Worm (Caenorhabditis elegans) whole organism, L3 larva: Measurements from ENCODE around the gene F55G11.4.

Experiments
- R02D3.7 ChIP-seq: fragments of 150-350 bp; optimal IDR thresholded peaks from 2 replicates; lab custom pipeline; 2014; ENCODE audit warnings: missing biosample characterization, missing genetic modification characterization
- ZK546.5 ChIP-seq: sonication (generic microtip); optimal IDR thresholded peaks from 2 replicates; lab custom pipeline; 2017; ENCODE audit warnings: missing biosample characterization, missing genetic modification characterization
- aly-2 ChIP-seq: fragments of 150-350 bp; optimal IDR thresholded peaks from 2 replicates; lab custom pipeline; 2014; ENCODE audit warnings: missing biosample characterization, missing genetic modification characterization
- ceh-16 ChIP-seq: sonication (generic microtip); optimal IDR thresholded peaks from 2 replicates; lab custom pipeline; 2017; ENCODE audit warnings: missing biosample characterization, missing genetic modification characterization
- ceh-28 ChIP-seq: fragments of 150-350 bp; optimal IDR thresholded peaks from 2 replicates; lab custom pipeline; 2014; ENCODE audit warnings: missing biosample characterization, missing genetic modification reagents, missing genetic modification characterization
- ceh-82 ChIP-seq: fragments of 150-350 bp; optimal IDR thresholded peaks from 2 replicates; lab custom pipeline; 2014; ENCODE audit warnings: missing biosample characterization, missing genetic modification characterization
- ceh-9 ChIP-seq: sonication (generic microtip); optimal IDR thresholded peaks from 2 replicates; lab custom pipeline; 2018; ENCODE audit warnings: missing biosample characterization, missing genetic modification characterization
- elt-2 ChIP-seq: sonication (generic microtip); optimal IDR thresholded peaks from 2 replicates; lab custom pipeline; 2016; ENCODE audit warnings: missing genetic modification reagents, mild to moderate bottlenecking, missing genetic modification characterization, missing compliant biosample characterization
- elt-3 ChIP-seq, 3 experiments: fragments of 150-350 bp in 1 of 3; sonication (generic microtip) in 2 of 3; optimal IDR thresholded peaks; 2 replicates in 2 of 3; 4 replicates in 1 of 3; lab custom pipeline; 2014 to 2017; ENCODE audit warnings: missing biosample characterization in 3 of 3, missing genetic modification characterization in 3 of 3
- fkh-10 ChIP-seq: sonication (generic microtip); optimal IDR thresholded peaks from 2 replicates; lab custom pipeline; 2017; ENCODE audit warnings: missing biosample characterization, missing genetic modification reagents, missing genetic modification characterization
- fkh-2 ChIP-seq: fragments of 150-350 bp; optimal IDR thresholded peaks from 2 replicates; lab custom pipeline; 2014; ENCODE audit warnings: missing biosample characterization, missing genetic modification reagents, missing genetic modification characterization
- fos-1 ChIP-seq: fragments of 150-350 bp; optimal IDR thresholded peaks from 2 replicates; lab custom pipeline; 2014; ENCODE audit warnings: missing biosample characterization, missing genetic modification characterization
- lin-39 ChIP-seq: fragments of 150-350 bp; optimal IDR thresholded peaks from 2 replicates; lab custom pipeline; 2018; ENCODE audit warnings: missing biosample characterization, missing genetic modification reagents, missing genetic modification characterization
- lsy-12 ChIP-seq: sonication (generic microtip); optimal IDR thresholded peaks from 2 replicates; lab custom pipeline; 2016; ENCODE audit warnings: mild to moderate bottlenecking, missing genetic modification characterization, missing compliant biosample characterization
- mdl-1 ChIP-seq: fragments of 150-350 bp; optimal IDR thresholded peaks from 2 replicates; lab custom pipeline; 2014; ENCODE audit warnings: missing biosample characterization, missing genetic modification characterization
- mml-1 ChIP-seq: fragments of 150-350 bp; sonication (generic microtip); optimal IDR thresholded peaks from 3 replicates; lab custom pipeline; 2014; ENCODE audit warnings: missing biosample characterization, missing genetic modification characterization
- nfya-1 ChIP-seq: sonication (generic microtip); optimal IDR thresholded peaks from 2 replicates; lab custom pipeline; 2017; ENCODE audit warnings: missing genetic modification characterization, mild to moderate bottlenecking, missing compliant biosample characterization, antibody characterized with exemption, moderate library complexity; ENCODE audit not compliant: insufficient read depth
- nhr-11 ChIP-seq: fragments of 150-350 bp; optimal IDR thresholded peaks from 2 replicates; lab custom pipeline; 2014; ENCODE audit warnings: missing biosample characterization, missing genetic modification characterization
- nhr-12 ChIP-seq: fragments of 150-350 bp; optimal IDR thresholded peaks from 2 replicates; lab custom pipeline; 2014; ENCODE audit warnings: missing biosample characterization, missing genetic modification characterization
- nhr-23 ChIP-seq: fragments of 150-350 bp; optimal IDR thresholded peaks from 2 replicates; lab custom pipeline; 2014; ENCODE audit warnings: missing biosample characterization, missing genetic modification reagents, missing genetic modification characterization
- nhr-67 ChIP-seq: fragments of 150-350 bp; optimal IDR thresholded peaks from 2 replicates; lab custom pipeline; 2014; ENCODE audit warnings: missing biosample characterization, missing genetic modification characterization
- nhr-77 ChIP-seq: fragments of 150-350 bp; optimal IDR thresholded peaks from 2 replicates; lab custom pipeline; 2014; ENCODE audit warnings: missing biosample characterization, missing genetic modification characterization
- pha-4 ChIP-seq: fragments of 150-350 bp; optimal IDR thresholded peaks from 2 replicates; lab custom pipeline; 2014; ENCODE audit warnings: missing biosample characterization, missing genetic modification reagents, missing genetic modification characterization
- pqm-1 ChIP-seq: fragments of 150-350 bp; optimal IDR thresholded peaks from 2 replicates; lab custom pipeline; 2017; ENCODE audit warnings: missing biosample characterization, missing genetic modification characterization, inconsistent platforms
- sea-2 ChIP-seq: fragments of 150-350 bp; sonication (generic microtip); optimal IDR thresholded peaks from 4 replicates; lab custom pipeline; 2014; ENCODE audit warnings: missing biosample characterization, missing genetic modification reagents, missing genetic modification characterization
- skn-1 ChIP-seq: fragments of 150-350 bp; optimal IDR thresholded peaks from 2 replicates; lab custom pipeline; 2014; ENCODE audit warnings: missing biosample characterization, missing genetic modification characterization
- zag-1 ChIP-seq: fragments of 150-350 bp; optimal IDR thresholded peaks from 2 replicates; lab custom pipeline; 2014; ENCODE audit warnings: missing biosample characterization, missing genetic modification characterization
- ztf-4 ChIP-seq: fragments of 150-350 bp; optimal IDR thresholded peaks from 2 replicates; lab custom pipeline; 2014; ENCODE audit warnings: missing biosample characterization, missing genetic modification characterization

F55G11.4 gene

ce11 chrIV:12991629-12992028 is 18.2 kb downstream of the F55G11.4 start, which contains the start of gene K10D11.5:
Gene K10D11.5 (minus strand): TSS chrIV:12991843.
- peak; percentile 93 for TF ChIP-seq pqm-1
- TF ChIP-seq elt-2 (tag; lab: Kevin White, UChicago) = peak; percentile 68
- TF ChIP-seq ceh-9 (tag; lab: Kevin White, UChicago) = no peak
- no peak for TF ChIP-seq skn-1 (tag; lab: Kevin White, UChicago)
- no peak for TF ChIP-seq pha-4

- TF ChIP-seq pqm-1 (no peak), zag-1 (tag; lab: Kevin White, UChicago) (no peak), fos-1 (no peak), mdl-1 (tag; lab: Kevin White, UChicago) (no peak), ceh-82 (no peak)
- TF ChIP-seq, all 47 proteins: peak for 0
These were observed 21.0 kb downstream of the F55G11.4 start, which contains the start of gene K10D11.4 for ce11 chrIV:12994376-12994775. Gene K10D11.4 (minus strand): TSS chrIV:12994476.

- TF ChIP-seq ceh-16 (tag; lab: Kevin White, UChicago) (no peak), ceh-82 (no peak), pha-4 (no peak), ztf-4 (tag; lab: Kevin White, UChicago) (no peak), mml-1 (no peak), elt-2 (tag; lab: Kevin White, UChicago) (no peak), skn-1 (tag; lab: Kevin White, UChicago) (no peak), ceh-9 (tag; lab: Kevin White, UChicago) (no peak), nhr-11 (tag; lab: Kevin White, UChicago) (no peak), ZK546.5 (no peak), lin-39 (no peak), ceh-28 (tag; lab: Kevin White, UChicago) (no peak), aly-2 (no peak)
These were observed 22.5 kb downstream of the F55G11.4 start, which contains the start of gene K10D11.7 for ce11 chrIV:12995886-12996285. Gene K10D11.7 (minus strand): TSS chrIV:12995986.

- no peak for TF ChIP-seq nhr-77
- TF ChIP-seq elt-3 (tag; optimal IDR thresholded peaks at IDR 0.05; lab: Kevin White, UChicago) = peak in 1 of 3 experiments; percentile 8
- no peak for TF ChIP-seq sea-2
- peak; percentile 35 for TF ChIP-seq nhr-23 (tag; lab: Kevin White, UChicago)
- TF ChIP-seq skn-1 (tag; lab: Kevin White, UChicago) = no peak
These were observed 24.1 kb downstream of the F55G11.4 start for ce11 chrIV:12997560-12997959.

ce11 chrIV:12999087-12999486 is 25.7 kb downstream of the F55G11.4 start:
- TF ChIP-seq nhr-23 (tag; lab: Kevin White, UChicago) (peak; percentile 29), R02D3.7 (no peak)
- TF ChIP-seq, all 47 proteins: peak for 1

ce11 chrIV:13008405-13009208 is 35.2 kb downstream of the F55G11.4 start, which contains the start of gene mbk-2:
Gene mbk-2 (plus strand): TSS chrIV:13009158.
- TF ChIP-seq elt-2 (tag; lab: Kevin White, UChicago) (peak; percentile 77), pqm-1 (peak; percentile 66), lsy-12 (no peak), fkh-10 (GFP tag; lab: Kevin White, UChicago) (no peak)
- TF ChIP-seq, all 47 proteins: peak for 2

ce11 chrIV:13009507-13009906 is 36.1 kb downstream of the F55G11.4 start:
- no peak for TF ChIP-seq pha-4
- TF ChIP-seq ZK546.5 = no peak
- TF ChIP-seq R02D3.7 = no peak
- no peak for TF ChIP-seq lin-39
- TF ChIP-seq nfya-1 = no peak
- TF ChIP-seq nhr-67 (tag; lab: Kevin White, UChicago) = no peak
- TF ChIP-seq nhr-12 (tag; lab: Kevin White, UChicago) = no peak
- no peak for TF ChIP-seq fkh-2 (tag; lab: Kevin White, UChicago)
- TF ChIP-seq nhr-11 (tag; lab: Kevin White, UChicago) = no peak
